Fruit fly (Drosophila melanogaster) whole organism, prepupa: Measurements from ENCODE around the gene cue.

ENCODE experiments used
- Blimp-1 ChIP-seq: fragments of 200-800 bp; sonication (Bioruptor generic); optimal IDR thresholded peaks from 3 replicates; lab custom pipeline; 2017; ENCODE audit warnings: missing biosample characterization, missing genetic modification characterization, mild to moderate bottlenecking, moderate library complexity, missing genetic modification reagents
- CG10631 ChIP-seq: fragments of 200-800 bp; sonication (Bioruptor generic); optimal IDR thresholded peaks from 2 replicates; lab custom pipeline; 2016; ENCODE audit warnings: missing biosample characterization, missing genetic modification characterization
- CG10669 ChIP-seq: fragments of 200-800 bp; sonication (Bioruptor generic); optimal IDR thresholded peaks from 3 replicates; lab custom pipeline; 2018; ENCODE audit warnings: missing biosample characterization, mild to moderate bottlenecking, missing genetic modification characterization, moderate library complexity
- CG16779 ChIP-seq: fragments of 200-800 bp; sonication (Bioruptor generic); optimal IDR thresholded peaks from 3 replicates; lab custom pipeline; 2017; ENCODE audit warnings: missing biosample characterization, mild to moderate bottlenecking, missing genetic modification characterization
- CG6854 ChIP-seq: fragments of 200-800 bp; sonication (Bioruptor generic); optimal IDR thresholded peaks from 2 replicates; lab custom pipeline; 2017; ENCODE audit warnings: missing biosample characterization, mild to moderate bottlenecking, missing genetic modification characterization
- Eip93F ChIP-seq: fragments of 200-800 bp; sonication (Bioruptor generic); optimal IDR thresholded peaks from 2 replicates; lab custom pipeline; 2016; ENCODE audit warnings: missing biosample characterization, mild to moderate bottlenecking, missing genetic modification characterization
- Ets96B ChIP-seq: fragments of 200-800 bp; optimal IDR thresholded peaks from 2 replicates; lab custom pipeline; 2019; ENCODE audit warnings: missing biosample characterization, mild to moderate bottlenecking, missing genetic modification characterization, moderate library complexity
- Gug ChIP-seq: fragments of 200-800 bp; sonication (Bioruptor generic); IDR thresholded peaks from 2 replicates; pipeline ENCODE4 v1.3.6; 2022; ENCODE audit warnings: missing biosample characterization, missing genetic modification characterization
- Hr4 ChIP-seq: fragments of 200-800 bp; sonication (Bioruptor generic); optimal IDR thresholded peaks from 3 replicates; lab custom pipeline; 2016; ENCODE audit warnings: missing biosample characterization, missing genetic modification characterization
- OdsH ChIP-seq: fragments of 200-800 bp; sonication (Bioruptor generic); optimal IDR thresholded peaks from 3 replicates; lab custom pipeline; 2016; ENCODE audit warnings: missing biosample characterization, missing genetic modification characterization
- fkh ChIP-seq: fragments of 200-800 bp; sonication (Bioruptor generic); optimal IDR thresholded peaks from 3 replicates; lab custom pipeline; 2017; ENCODE audit warnings: missing biosample characterization, mild to moderate bottlenecking, missing genetic modification characterization, moderate library complexity
- net ChIP-seq: fragments of 200-800 bp; sonication (Bioruptor generic); optimal IDR thresholded peaks from 3 replicates; lab custom pipeline; 2016; ENCODE audit warnings: missing biosample characterization, missing genetic modification characterization
- pdm3 ChIP-seq: fragments of 200-800 bp; sonication (Bioruptor generic); optimal IDR thresholded peaks from 3 replicates; lab custom pipeline; 2016; ENCODE audit warnings: missing biosample characterization, missing genetic modification characterization
- svp ChIP-seq: fragments of 200-800 bp; sonication (Bioruptor generic); peaks from one replicate; lab custom pipeline; 2016; ENCODE audit warnings: missing biosample characterization, missing genetic modification characterization

- TF ChIP-seq fkh (GFP tag; lab: Kevin White, UChicago) (peak; percentile 95), CG16779 (tag; lab: Kevin White, UChicago) (no peak), CG10631 (no peak), net (GFP tag; lab: Kevin White, UChicago) (no peak), Hr4 (GFP tag; lab: Kevin White, UChicago) (no peak), OdsH (GFP tag; lab: Kevin White, UChicago) (no peak), Blimp-1 (GFP tag; lab: Kevin White, UChicago) (no peak), Eip93F (GFP tag; lab: Kevin White, UChicago) (no peak), svp (GFP tag; lab: Kevin White, UChicago) (peak; percentile 96), Gug (0 out of 2 replicates have a peak, but pooled peaks have one; percentile 13), Ets96B (tag; lab: Kevin White, UChicago) (peak; percentile 20), CG10669 (GFP tag; lab: Kevin White, UChicago) (no peak), CG6854 (GFP tag; lab: Kevin White, UChicago) (peak; percentile 30), pdm3 (GFP tag; lab: Kevin White, UChicago) (no peak)
Measured at dm6 chr3L:1536487-1537337, 19.6 kb upstream of the cue start, which contains the start of the genes CG12091 and pns.
